Worm (Caenorhabditis elegans) whole organism, L3 larva: ENCODE results near the gene lrx-1.

ENCODE experiments used
- R02D3.7 ChIP-seq: fragments of 150-350 bp; optimal IDR thresholded peaks from 2 replicates; lab custom pipeline; 2014; ENCODE audit warnings: missing biosample characterization, missing genetic modification characterization
- ZK546.5 ChIP-seq: sonication (generic microtip); optimal IDR thresholded peaks from 2 replicates; lab custom pipeline; 2017; ENCODE audit warnings: missing biosample characterization, missing genetic modification characterization
- aly-2 ChIP-seq: fragments of 150-350 bp; optimal IDR thresholded peaks from 2 replicates; lab custom pipeline; 2014; ENCODE audit warnings: missing biosample characterization, missing genetic modification characterization
- ceh-28 ChIP-seq: fragments of 150-350 bp; optimal IDR thresholded peaks from 2 replicates; lab custom pipeline; 2014; ENCODE audit warnings: missing biosample characterization, missing genetic modification reagents, missing genetic modification characterization
- daf-12 ChIP-seq: fragments of 150-350 bp; optimal IDR thresholded peaks from 2 replicates; lab custom pipeline; 2014; ENCODE audit warnings: missing biosample characterization, missing genetic modification reagents, missing genetic modification characterization
- egl-27 ChIP-seq: sonication (generic microtip); optimal IDR thresholded peaks from 4 replicates; lab custom pipeline; 2017; ENCODE audit warnings: missing biosample characterization, missing genetic modification reagents, missing genetic modification characterization
- egl-5 ChIP-seq: fragments of 150-350 bp; optimal IDR thresholded peaks from 2 replicates; lab custom pipeline; 2017; ENCODE audit warnings: missing biosample characterization, missing genetic modification reagents, missing genetic modification characterization, inconsistent platforms
- elt-1 ChIP-seq: fragments of 150-350 bp; optimal IDR thresholded peaks from 2 replicates; lab custom pipeline; 2014; ENCODE audit warnings: missing biosample characterization, missing genetic modification characterization
- elt-3 ChIP-seq, 3 experiments: fragments of 150-350 bp in 1 of 3; sonication (generic microtip) in 2 of 3; optimal IDR thresholded peaks; 2 replicates in 2 of 3; 4 replicates in 1 of 3; lab custom pipeline; 2014 to 2017; ENCODE audit warnings: missing biosample characterization in 3 of 3, missing genetic modification characterization in 3 of 3
- eor-1 ChIP-seq, 2 experiments: fragments of 150-350 bp; optimal IDR thresholded peaks; 2 replicates each; lab custom pipeline; 2014 to 2018; ENCODE audit warnings: missing biosample characterization in 2 of 2, missing genetic modification characterization in 2 of 2
- fkh-10 ChIP-seq: sonication (generic microtip); optimal IDR thresholded peaks from 2 replicates; lab custom pipeline; 2017; ENCODE audit warnings: missing biosample characterization, missing genetic modification reagents, missing genetic modification characterization
- fos-1 ChIP-seq: fragments of 150-350 bp; optimal IDR thresholded peaks from 2 replicates; lab custom pipeline; 2014; ENCODE audit warnings: missing biosample characterization, missing genetic modification characterization
- hmg-11 ChIP-seq: sonication (generic microtip); optimal IDR thresholded peaks from 2 replicates; lab custom pipeline; 2016; ENCODE audit warnings: missing genetic modification characterization, missing compliant biosample characterization
- lin-15B ChIP-seq: fragments of 150-350 bp; optimal IDR thresholded peaks from 2 replicates; lab custom pipeline; 2014; ENCODE audit warnings: missing biosample characterization, missing genetic modification characterization
- lin-39 ChIP-seq: fragments of 150-350 bp; optimal IDR thresholded peaks from 2 replicates; lab custom pipeline; 2018; ENCODE audit warnings: missing biosample characterization, missing genetic modification reagents, missing genetic modification characterization
- lsy-12 ChIP-seq: sonication (generic microtip); optimal IDR thresholded peaks from 2 replicates; lab custom pipeline; 2016; ENCODE audit warnings: mild to moderate bottlenecking, missing genetic modification characterization, missing compliant biosample characterization
- mdl-1 ChIP-seq: fragments of 150-350 bp; optimal IDR thresholded peaks from 2 replicates; lab custom pipeline; 2014; ENCODE audit warnings: missing biosample characterization, missing genetic modification characterization
- mml-1 ChIP-seq: fragments of 150-350 bp; sonication (generic microtip); optimal IDR thresholded peaks from 3 replicates; lab custom pipeline; 2014; ENCODE audit warnings: missing biosample characterization, missing genetic modification characterization
- nfya-1 ChIP-seq: sonication (generic microtip); optimal IDR thresholded peaks from 2 replicates; lab custom pipeline; 2017; ENCODE audit warnings: missing genetic modification characterization, mild to moderate bottlenecking, missing compliant biosample characterization, antibody characterized with exemption, moderate library complexity; ENCODE audit not compliant: insufficient read depth
- nhr-11 ChIP-seq: fragments of 150-350 bp; optimal IDR thresholded peaks from 2 replicates; lab custom pipeline; 2014; ENCODE audit warnings: missing biosample characterization, missing genetic modification characterization
- nhr-12 ChIP-seq: fragments of 150-350 bp; optimal IDR thresholded peaks from 2 replicates; lab custom pipeline; 2014; ENCODE audit warnings: missing biosample characterization, missing genetic modification characterization
- nhr-23 ChIP-seq: fragments of 150-350 bp; optimal IDR thresholded peaks from 2 replicates; lab custom pipeline; 2014; ENCODE audit warnings: missing biosample characterization, missing genetic modification reagents, missing genetic modification characterization
- nhr-237 ChIP-seq: fragments of 150-350 bp; optimal IDR thresholded peaks from 2 replicates; lab custom pipeline; 2014; ENCODE audit warnings: missing biosample characterization, missing genetic modification characterization
- nhr-25 ChIP-seq: sonication (generic microtip); optimal IDR thresholded peaks from 2 replicates; lab custom pipeline; 2017; ENCODE audit warnings: missing biosample characterization, missing genetic modification characterization
- nhr-28 ChIP-seq: fragments of 150-350 bp; optimal IDR thresholded peaks from 2 replicates; lab custom pipeline; 2014; ENCODE audit warnings: missing biosample characterization, missing genetic modification characterization
- nhr-76 ChIP-seq: fragments of 150-350 bp; sonication (generic microtip); optimal IDR thresholded peaks from 5 replicates; lab custom pipeline; 2014; ENCODE audit warnings: missing biosample characterization, missing genetic modification characterization
- sea-2 ChIP-seq: fragments of 150-350 bp; sonication (generic microtip); optimal IDR thresholded peaks from 4 replicates; lab custom pipeline; 2014; ENCODE audit warnings: missing biosample characterization, missing genetic modification reagents, missing genetic modification characterization
- snpc-4 ChIP-seq: fragments of 150-350 bp; optimal IDR thresholded peaks from 2 replicates; lab custom pipeline; 2014; ENCODE audit warnings: missing biosample characterization, missing genetic modification characterization
- ztf-11 ChIP-seq: fragments of 150-350 bp; optimal IDR thresholded peaks from 2 replicates; lab custom pipeline; 2014; ENCODE audit warnings: missing biosample characterization, missing genetic modification characterization
- ztf-4 ChIP-seq: fragments of 150-350 bp; optimal IDR thresholded peaks from 2 replicates; lab custom pipeline; 2014; ENCODE audit warnings: missing biosample characterization, missing genetic modification characterization

lrx-1 gene

ce11 chrV:12261377-12261776 is 9.0 kb downstream of the lrx-1 start, which contains the start of gene tbb-6:
Gene tbb-6, plus strand, starts transcription at chrV:12261531.
- no peak for TF ChIP-seq lin-15B (tag; lab: Kevin White, UChicago)

ce11 chrV:12263723-12264122 is 11.4 kb downstream of the lrx-1 start, which contains the start of gene ssp-35:
Gene ssp-35, minus strand, starts transcription at chrV:12263823.
- no peak for TF ChIP-seq R02D3.7 (tag; lab: Kevin White, UChicago)
- TF ChIP-seq lin-39 (tag; lab: Kevin White, UChicago): no peak
- TF ChIP-seq ztf-11 (tag; lab: Kevin White, UChicago): no peak
- TF ChIP-seq elt-3 (tag; optimal IDR thresholded peaks at IDR 0.05; lab: Kevin White, UChicago): no peak
- TF ChIP-seq lsy-12: no peak
- TF ChIP-seq mdl-1: no peak
- no peak for TF ChIP-seq nhr-237 (tag; lab: Kevin White, UChicago)
- TF ChIP-seq nhr-28 (tag; lab: Kevin White, UChicago): no peak
- no peak for TF ChIP-seq hmg-11
- no peak for TF ChIP-seq eor-1 (tag; optimal IDR thresholded peaks at IDR 0.05; lab: Kevin White, UChicago)
- no peak for TF ChIP-seq ZK546.5 (tag; lab: Kevin White, UChicago)
- no peak for TF ChIP-seq aly-2 (tag; lab: Kevin White, UChicago)
- TF ChIP-seq ceh-28 (tag; lab: Kevin White, UChicago): no peak
- no peak for TF ChIP-seq elt-1 (tag; lab: Kevin White, UChicago)
- TF ChIP-seq nhr-11 (tag; lab: Kevin White, UChicago): no peak
- TF ChIP-seq egl-27: no peak
- TF ChIP-seq nfya-1 (tag; lab: Kevin White, UChicago): no peak

DNA sequence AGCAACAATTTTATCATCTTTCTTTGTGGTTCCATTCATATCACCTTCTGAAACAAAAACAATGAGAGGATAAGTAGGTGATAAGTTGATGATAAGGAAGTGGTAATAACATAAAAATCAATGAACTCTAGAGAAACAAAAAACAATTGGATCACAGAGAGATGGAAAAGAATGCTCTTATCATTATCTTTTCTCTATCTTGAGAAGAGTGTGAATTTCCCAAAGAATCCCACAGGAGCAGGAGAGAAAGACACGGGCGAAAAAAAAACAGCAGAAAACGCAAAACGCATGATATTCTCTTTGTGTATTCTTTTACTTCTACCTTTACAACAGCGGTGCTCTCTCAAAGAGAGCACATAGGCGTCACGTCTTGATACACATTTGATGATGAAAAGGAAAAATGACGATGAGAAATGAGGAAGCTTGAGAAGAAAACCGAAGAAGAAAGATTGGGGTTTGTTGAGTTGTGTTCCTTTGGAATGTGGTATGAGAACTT is 16.9 kb downstream of the lrx-1 start, which contains the start of gene twk-24:
TSS of gene twk-24 (minus strand) at position 51 of the 496 bp plus-strand sequence.
- TF ChIP-seq nhr-237 (tag; lab: Kevin White, UChicago) (no peak), lin-39 (tag; lab: Kevin White, UChicago) (no peak), daf-12 (tag; lab: Kevin White, UChicago) (no peak), egl-27 (no peak), elt-1 (tag; lab: Kevin White, UChicago) (no peak), lin-15B (tag; lab: Kevin White, UChicago) (no peak), nhr-12 (no peak), nhr-25 (no peak)

DNA sequence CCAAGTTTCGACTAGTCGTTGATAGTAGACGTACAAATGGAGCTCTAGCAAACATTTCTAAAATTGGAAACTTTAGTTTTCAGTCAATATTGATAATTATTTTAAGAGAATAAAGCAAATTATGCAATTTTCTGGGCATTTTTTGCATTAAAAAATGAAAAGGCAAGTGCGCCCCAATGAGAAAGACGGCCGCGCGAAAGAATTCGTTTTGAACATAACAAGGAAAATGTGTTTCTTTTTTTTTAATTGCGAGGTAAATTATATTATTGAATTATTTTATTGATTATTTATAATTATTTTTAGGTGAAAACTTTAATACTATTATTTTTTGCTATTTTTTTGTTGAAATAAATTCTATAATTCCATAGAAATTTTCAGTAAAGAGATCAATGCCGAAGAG is 19.1 kb downstream of the lrx-1 start, which contains the start of the genes tsfm-1 and capg-2:
TSS of gene tsfm-1 (minus strand) at position 57 of the 400 bp plus-strand sequence.
TSS of gene capg-2 (plus strand) at position 379 of the 400 bp plus-strand sequence.
- TF ChIP-seq nhr-76 (tag; lab: Kevin White, UChicago): no peak
- peak; percentile 19 for TF ChIP-seq lin-15B (tag; lab: Kevin White, UChicago)
- TF ChIP-seq, all 47 proteins: peak for 1

ce11 chrV:12275714-12276113 is 23.3 kb downstream of the lrx-1 start:
- TF ChIP-seq snpc-4 (tag; lab: Kevin White, UChicago) (no peak), egl-27 (no peak), fkh-10 (no peak), lin-39 (tag; lab: Kevin White, UChicago) (no peak), mdl-1 (no peak), fos-1 (tag; lab: Kevin White, UChicago) (no peak), elt-3 (tag; optimal IDR thresholded peaks at IDR 0.05; lab: Kevin White, UChicago) (no peak)

- TF ChIP-seq egl-27: no peak
- TF ChIP-seq nhr-11 (tag; lab: Kevin White, UChicago): no peak
- no peak for TF ChIP-seq mml-1
- TF ChIP-seq daf-12 (tag; lab: Kevin White, UChicago): no peak
- TF ChIP-seq egl-5 (tag; lab: Kevin White, UChicago): no peak
- no peak for TF ChIP-seq ztf-4 (tag; lab: Kevin White, UChicago)
- no peak for TF ChIP-seq nhr-23
- TF ChIP-seq lin-15B (tag; lab: Kevin White, UChicago): no peak
- no peak for TF ChIP-seq sea-2 (GFP tag; lab: Kevin White, UChicago)
- TF ChIP-seq nhr-76 (tag; lab: Kevin White, UChicago): no peak
Measured at ce11 chrV:12276946-12277345, 24.6 kb downstream of the lrx-1 start, which contains the start of gene bnc-1. Gene bnc-1, minus strand, starts transcription at chrV:12277046.
